Worm (Caenorhabditis elegans) whole organism, early embryonic: ENCODE data around the gene Y38H8A.2.

Experiments used
- aly-1 ChIP-seq: sonication (generic microtip); optimal IDR thresholded peaks from 2 replicates; lab custom pipeline; 2016; ENCODE audit warnings: missing genetic modification characterization, missing compliant biosample characterization
- sea-1 ChIP-seq: fragments of 200-800 bp; sonication (Bioruptor generic); conservative IDR thresholded peaks from 2 replicates; pipeline ENCODE4 v1.3.6; 2022; ENCODE audit warnings: missing genetic modification characterization, missing compliant biosample characterization

ce11 chrIV:13502806-13503363 is 28.7 kb downstream of the Y38H8A.2 start, which contains the start of gene tbc-9:
- TF ChIP-seq aly-1 (no peak), sea-1 (no peak)
